Worm (Caenorhabditis elegans) whole organism, L1 larva: Measurements from ENCODE around the gene C04H4.1.

ENCODE experiments used
- egl-27 ChIP-seq, 2 experiments: fragments of 150-350 bp in 1 of 2; sonication (generic microtip); optimal IDR thresholded peaks; 3 replicates each; lab custom pipeline; 2017 to 2018; ENCODE audit warnings: missing biosample characterization in 2 of 2, missing genetic modification characterization in 2 of 2, missing genetic modification reagents in 2 of 2
- fkh-10 ChIP-seq: sonication (generic microtip); optimal IDR thresholded peaks from 2 replicates; lab custom pipeline; 2017; ENCODE audit warnings: missing biosample characterization, missing genetic modification reagents, missing genetic modification characterization
- fos-1 ChIP-seq: fragments of 150-350 bp; optimal IDR thresholded peaks from 2 replicates; lab custom pipeline; 2014; ENCODE audit warnings: missing biosample characterization, missing genetic modification characterization
- irx-1 ChIP-seq: sonication (generic microtip); optimal IDR thresholded peaks from 2 replicates; lab custom pipeline; 2016; ENCODE audit warnings: missing genetic modification characterization, missing compliant biosample characterization
- lin-35 ChIP-seq, 2 experiments: fragments of 150-350 bp; optimal IDR thresholded peaks; 2 replicates each; lab custom pipeline; 2014; ENCODE audit warnings: missing biosample characterization in 2 of 2, missing genetic modification characterization in 2 of 2, missing genetic modification reagents in 2 of 2
- nhr-12 ChIP-seq: sonication (generic microtip); optimal IDR thresholded peaks from 2 replicates; lab custom pipeline; 2017; ENCODE audit warnings: missing biosample characterization, missing genetic modification characterization
- nhr-90 ChIP-seq: sonication (generic microtip); optimal IDR thresholded peaks from 2 replicates; lab custom pipeline; 2016; ENCODE audit warnings: mild to moderate bottlenecking, missing genetic modification characterization, missing compliant biosample characterization; ENCODE audit not compliant: poor library complexity

- no peak for TF ChIP-seq irx-1 (tag; lab: Kevin White, UChicago)
- TF ChIP-seq nhr-90 = no peak
- TF ChIP-seq fos-1 = no peak
- TF ChIP-seq fkh-10 = no peak
- TF ChIP-seq lin-35 (GFP tag; optimal IDR thresholded peaks at IDR 0.05; lab: Kevin White, UChicago) = no peak
- TF ChIP-seq egl-27 (tag; optimal IDR thresholded peaks at IDR 0.05; lab: Kevin White, UChicago) = no peak
- no peak for TF ChIP-seq nhr-12
Observed at ce11 chrII:7938078-7938477, 20.6 kb upstream of the C04H4.1 start, which contains the start of gene ZK669.2.
